Fruit fly (Drosophila melanogaster): ENCODE results near the gene fz4.

DNA sequence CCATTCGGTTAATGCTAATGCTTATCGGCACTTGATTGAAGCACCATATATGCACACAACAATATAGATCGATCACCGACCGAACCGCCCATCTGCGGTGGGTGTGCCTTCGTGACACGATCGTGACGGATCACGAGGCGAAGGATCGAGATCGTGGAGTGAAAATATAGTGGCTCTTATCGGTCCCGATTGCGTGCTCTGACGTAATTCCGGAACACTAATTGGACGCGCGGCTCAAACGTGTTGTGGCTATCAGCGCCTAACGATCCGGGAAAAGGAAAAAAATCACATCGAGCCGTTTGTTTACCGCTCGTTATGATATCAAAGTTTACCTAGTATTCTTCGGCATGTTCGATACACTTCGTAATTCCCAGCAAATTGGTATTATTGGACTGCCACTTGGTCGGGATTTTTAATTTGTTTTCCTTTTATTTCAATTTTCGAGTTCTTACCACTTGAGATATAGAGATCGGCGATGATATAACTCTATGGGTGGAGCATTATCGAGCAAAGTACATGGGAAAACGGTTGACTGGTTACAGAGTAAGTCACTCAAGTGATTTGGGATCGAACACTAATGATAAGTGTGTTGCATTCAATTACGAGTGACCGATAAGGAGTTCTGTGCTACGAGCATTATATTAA is 36.8 kb downstream of the fz4 start:
- TF ChIP-seq CG14711 (tag; optimal IDR thresholded peaks at IDR 0.05) (no peak), Mnt (GFP tag; optimal IDR thresholded peaks at IDR 0.05) (no peak)
